Fruit fly (Drosophila melanogaster): Measurements from ENCODE around the gene Tengl3.

Gene Tengl3

DNA sequence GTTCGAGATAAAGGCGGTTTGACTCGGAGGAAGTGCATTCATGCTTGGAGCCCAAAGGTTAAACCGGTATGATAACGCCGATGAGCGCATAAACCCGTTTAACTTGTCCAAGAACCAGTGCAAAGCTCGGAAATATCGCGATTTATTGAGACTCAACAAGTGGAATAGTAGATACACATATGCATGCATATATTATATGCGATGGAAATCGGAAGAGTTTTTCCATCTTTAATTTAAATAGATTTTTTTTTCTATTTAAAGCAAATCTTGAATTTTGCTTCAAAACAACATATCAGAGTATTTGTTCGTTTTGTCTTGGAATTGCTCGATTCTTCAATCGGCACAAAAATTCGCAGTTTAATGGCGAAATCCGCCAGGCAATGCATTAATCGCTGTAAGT lies 15.7 kb downstream of the Tengl3 start (continued):
- TF ChIP-seq esn (GFP tag; optimal IDR thresholded peaks at IDR 0.05): no peak
- TF ChIP-seq CG6854 (GFP tag; optimal IDR thresholded peaks at IDR 0.05): no peak
- no peak for TF ChIP-seq fd85E (GFP tag; optimal IDR thresholded peaks at IDR 0.05)
- TF ChIP-seq CG11902 (GFP tag; optimal IDR thresholded peaks at IDR 0.05): no peak

dm6 chr2L:2221649-2222150 lies 16.4 kb downstream of the Tengl3 start:
- TF ChIP-seq CG8319 (GFP tag; optimal IDR thresholded peaks at IDR 0.05) (peak; percentile 98), CG9139 (GFP tag; optimal IDR thresholded peaks at IDR 0.05) (peak; percentile 97), CG16779 (tag; optimal IDR thresholded peaks at IDR 0.05) (peak; percentile 98), CG4318 (GFP tag; optimal IDR thresholded peaks at IDR 0.05) (peak; percentile 96), CG8632 (GFP tag; optimal IDR thresholded peaks at IDR 0.05) (peak; percentile 99), Ets21C (GFP tag; optimal IDR thresholded peaks at IDR 0.05) (peak; percentile 95), Sox15 (GFP tag; optimal IDR thresholded peaks at IDR 0.05) (peak; percentile 95), CG32006 (GFP tag; optimal IDR thresholded peaks at IDR 0.05) (peak; percentile 99), CG3032 (tag; optimal IDR thresholded peaks at IDR 0.05) (peak; percentile 98), net (GFP tag; optimal IDR thresholded peaks at IDR 0.05) (peak; percentile 99), achi (GFP tag; optimal IDR thresholded peaks at IDR 0.05) (peak; percentile 98), CG3919 (GFP tag; optimal IDR thresholded peaks at IDR 0.05) (peak; percentile 99), dac (GFP tag; optimal IDR thresholded peaks at IDR 0.05) (peak; percentile 96), Eip93F (GFP tag; optimal IDR thresholded peaks at IDR 0.05) (peak; percentile 95), CG10669 (GFP tag; optimal IDR thresholded peaks at IDR 0.05) (peak; percentile 99), dsx (GFP tag; optimal IDR thresholded peaks at IDR 0.05; ENCODE audit: poor library complexity, severe bottlenecking) (peak; percentile 98), Hr4 (GFP tag; optimal IDR thresholded peaks at IDR 0.05) (peak; percentile 100), CG15336 (GFP tag; IDR thresholded peaks at IDR 0.05) (peak; percentile 100), OdsH (GFP tag; optimal IDR thresholded peaks at IDR 0.05) (peak; percentile 99), CG8119 (GFP tag; IDR thresholded peaks at IDR 0.05) (peak; percentile 100), Eip78C (GFP tag) (peak; percentile 100), svp (GFP tag) (peak; percentile 98), CG31627 (GFP tag; optimal IDR thresholded peaks at IDR 0.05) (peak; percentile 97), Eip75B (GFP tag; optimal IDR thresholded peaks at IDR 0.05) (peak; percentile 99), CG6163 (GFP tag; IDR thresholded peaks at IDR 0.05) (peak; percentile 100), Smox (GFP tag; optimal IDR thresholded peaks at IDR 0.05) (peak; percentile 97), Hr39 (GFP tag; optimal IDR thresholded peaks at IDR 0.05) (peak; percentile 97), cyc (GFP tag; optimal IDR thresholded peaks at IDR 0.05) (peak; percentile 97), Met (GFP tag; optimal IDR thresholded peaks at IDR 0.05) (peak; percentile 99), Ets96B (tag; optimal IDR thresholded peaks at IDR 0.05) (peak; percentile 98), Gug (GFP tag; IDR thresholded peaks at IDR 0.05) (peak; percentile 99), Lpt (GFP tag; optimal IDR thresholded peaks at IDR 0.05) (peak; percentile 98), CG6854 (GFP tag; optimal IDR thresholded peaks at IDR 0.05) (peak; percentile 85), CG11294 (GFP tag; IDR thresholded peaks at IDR 0.05) (peak; percentile 99), CG6808 (GFP tag; optimal IDR thresholded peaks at IDR 0.05) (peak; percentile 98), Sox102F (GFP tag; optimal IDR thresholded peaks at IDR 0.05) (peak; percentile 99), ss (GFP tag; optimal IDR thresholded peaks at IDR 0.05) (peak; percentile 97 to 99), vri (GFP tag; optimal IDR thresholded peaks at IDR 0.05) (peak; percentile 99), CG10631 (GFP tag; optimal IDR thresholded peaks at IDR 0.05) (peak; percentile 99), fkh (GFP tag; optimal IDR thresholded peaks at IDR 0.05) (peak; percentile 94), salr (GFP tag; optimal IDR thresholded peaks at IDR 0.05) (peak; percentile 98 to 99), CG7368 (GFP tag; optimal IDR thresholded peaks at IDR 0.05) (peak; percentile 98), CG1621 (tag; optimal IDR thresholded peaks at IDR 0.05) (peak; percentile 98), topi (GFP tag; optimal IDR thresholded peaks at IDR 0.05) (peak; percentile 98), Hr38 (GFP tag; optimal IDR thresholded peaks at IDR 0.05) (peak; percentile 85), CG6276 (GFP tag; optimal IDR thresholded peaks at IDR 0.05) (peak; percentile 97), CG11902 (GFP tag; optimal IDR thresholded peaks at IDR 0.05) (peak; percentile 95), pdm3 (GFP tag; optimal IDR thresholded peaks at IDR 0.05) (peak; percentile 99)

Measured in whole organism, prepupa.